Fruit fly (Drosophila melanogaster) whole organism, pupa: ENCODE results near the gene bora.

ENCODE experiments used
- CG12605 ChIP-seq: fragments of 200-800 bp; sonication (Bioruptor generic); IDR thresholded peaks from 2 replicates; pipeline ENCODE4 v1.3.6; 2022; ENCODE audit warnings: missing biosample characterization, missing genetic modification characterization
- CG13204 ChIP-seq: fragments of 200-800 bp; sonication (Bioruptor generic); optimal IDR thresholded peaks from 2 replicates; lab custom pipeline; 2018; ENCODE audit warnings: missing biosample characterization, mild to moderate bottlenecking, missing genetic modification characterization, moderate library complexity
- CG17806 ChIP-seq: fragments of 200-800 bp; sonication (Bioruptor generic); optimal IDR thresholded peaks from 2 replicates; lab custom pipeline; 2018; ENCODE audit warnings: missing biosample characterization, mild to moderate bottlenecking, missing genetic modification characterization, moderate library complexity
- CG8159 ChIP-seq: fragments of 200-800 bp; sonication (Bioruptor generic); optimal IDR thresholded peaks from 3 replicates; lab custom pipeline; 2018; ENCODE audit warnings: missing biosample characterization, mild to moderate bottlenecking, missing genetic modification characterization, moderate library complexity
- CG8301 ChIP-seq: fragments of 200-800 bp; sonication (Bioruptor generic); optimal IDR thresholded peaks from 2 replicates; lab custom pipeline; 2018; ENCODE audit warnings: missing biosample characterization, mild to moderate bottlenecking, missing genetic modification characterization
- EcR ChIP-seq: fragments of 200-800 bp; sonication (Bioruptor generic); optimal IDR thresholded peaks from 3 replicates; lab custom pipeline; 2019; ENCODE audit warnings: missing biosample characterization, missing genetic modification characterization, mild to moderate bottlenecking, moderate library complexity, missing genetic modification reagents
- gl ChIP-seq: fragments of 200-800 bp; sonication (Bioruptor generic); optimal IDR thresholded peaks from 2 replicates; lab custom pipeline; 2018; ENCODE audit warnings: missing biosample characterization, mild to moderate bottlenecking, missing genetic modification characterization
- rn ChIP-seq: fragments of 200-800 bp; sonication (Bioruptor generic); IDR thresholded peaks from 2 replicates; pipeline ENCODE4 v1.3.6; 2022; ENCODE audit warnings: missing biosample characterization, missing genetic modification characterization

DNA sequence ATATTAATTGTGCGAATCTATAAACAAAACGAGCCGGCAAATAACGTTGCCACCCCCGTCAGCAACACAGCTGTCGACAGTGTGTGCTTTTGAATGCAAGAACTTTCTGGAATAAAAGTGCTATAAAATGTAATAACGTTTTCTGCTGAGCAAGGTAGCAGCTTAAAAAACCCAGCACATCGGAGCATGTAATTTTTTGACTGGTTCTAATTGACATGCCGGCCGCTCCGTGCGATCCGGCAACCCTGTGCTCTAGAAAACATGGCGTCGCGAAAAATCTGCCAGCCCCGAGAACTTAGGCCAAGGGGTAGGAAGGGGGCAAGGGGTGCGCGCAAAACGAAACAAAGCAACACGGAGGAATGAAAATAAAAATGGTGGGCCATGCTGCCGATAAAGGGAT is 49.7 kb downstream of the bora start:
- TF ChIP-seq CG17806 (tag; lab: Kevin White, UChicago) (peak; percentile 10), rn (GFP tag; lab: Robert Waterston, UW) (no peak), CG12605 (GFP tag; lab: Robert Waterston, UW) (no peak), EcR (no peak), CG8301 (tag; lab: Kevin White, UChicago) (no peak), CG13204 (GFP tag; lab: Kevin White, UChicago) (no peak), gl (tag; lab: Kevin White, UChicago) (no peak), CG8159 (no peak)
